Fruit fly (Drosophila melanogaster): ENCODE results near the gene yellow-k.

yellow-k gene

dm6 chr3L:15548843-15549242 lies 28.4 kb downstream of the yellow-k start (continued):
- TF ChIP-seq CG11560 (tag; IDR thresholded peaks at IDR 0.05) = no peak
- peak; percentile 20 for TF ChIP-seq CG12299 (tag; optimal IDR thresholded peaks at IDR 0.05)
- TF ChIP-seq CG16863 (GFP tag; optimal IDR thresholded peaks at IDR 0.05) = no peak
- no peak for TF ChIP-seq Tbp (GFP tag; optimal IDR thresholded peaks at IDR 0.05)
- TF ChIP-seq HLH54F (GFP tag; optimal IDR thresholded peaks at IDR 0.05) = no peak
- TF ChIP-seq CG4360 (GFP tag; IDR thresholded peaks at IDR 0.05) = no peak
- no peak for TF ChIP-seq wor (GFP tag; IDR thresholded peaks at IDR 0.05)
- no peak for TF ChIP-seq psq (GFP tag; optimal IDR thresholded peaks at IDR 0.05)
- TF ChIP-seq CG14014 (GFP tag; IDR thresholded peaks at IDR 0.05) = peak; percentile 13; the same call in 1 of the 2 replicates
- TF ChIP-seq Abd-B (GFP tag; optimal IDR thresholded peaks at IDR 0.05) = no peak
- TF ChIP-seq CG15696 (tag; optimal IDR thresholded peaks at IDR 0.05) = no peak
- no peak for TF ChIP-seq Sry-δ (GFP tag; optimal IDR thresholded peaks at IDR 0.05)
- peak; percentile 49 for TF ChIP-seq CG13296 (GFP tag; optimal IDR thresholded peaks at IDR 0.05)
- TF ChIP-seq rib (GFP tag; IDR thresholded peaks at IDR 0.05) = no peak
- TF ChIP-seq Hr78 (GFP tag; optimal IDR thresholded peaks at IDR 0.05) = no peak
- peak; percentile 53 for TF ChIP-seq Meics (GFP tag; optimal IDR thresholded peaks at IDR 0.05)
- TF ChIP-seq Lpt (GFP tag; optimal IDR thresholded peaks at IDR 0.05) = no peak
- no peak for TF ChIP-seq BEAF-32 (GFP tag; optimal IDR thresholded peaks at IDR 0.05)
- TF ChIP-seq HmgZ (tag; optimal IDR thresholded peaks at IDR 0.05) = peak; percentile 6
- peak; percentile 66 for TF ChIP-seq BtbVII (GFP tag; optimal IDR thresholded peaks at IDR 0.05)
- TF ChIP-seq CG8359 (GFP tag; optimal IDR thresholded peaks at IDR 0.05; ENCODE audit: borderline replicate concordance) = no peak
- TF ChIP-seq CG11247 (GFP tag; IDR thresholded peaks at IDR 0.05) = no peak
- TF ChIP-seq CG10321 (GFP tag; IDR thresholded peaks at IDR 0.05) = no peak
- peak; percentile 3 for TF ChIP-seq gem (tag; optimal IDR thresholded peaks at IDR 0.05)
- no peak for TF ChIP-seq D19A (tag; optimal IDR thresholded peaks at IDR 0.05)
- no peak for TF ChIP-seq CG8388 (GFP tag; optimal IDR thresholded peaks at IDR 0.05)
- TF ChIP-seq CG12769 (tag; optimal IDR thresholded peaks at IDR 0.05) = peak; percentile 57
- TF ChIP-seq CG11696 (GFP tag; IDR thresholded peaks at IDR 0.05) = 0 out of 2 replicates have a peak, but pooled peaks have one; percentile 13
- TF ChIP-seq Adf1 (GFP tag; IDR thresholded peaks at IDR 0.05) = no peak; the same call in 1 of the 2 replicates
- TF ChIP-seq NC2β (GFP tag; optimal IDR thresholded peaks at IDR 0.05) = no peak

dm6 chr3L:15553993-15554644 lies 33.7 kb downstream of the yellow-k start, which contains the start of gene AGO2:
Gene AGO2, plus strand, starts transcription at chr3L:15554113.
- TF ChIP-seq gsb-n (tag; optimal IDR thresholded peaks at IDR 0.05) (no peak), CG33557 (GFP tag; optimal IDR thresholded peaks at IDR 0.05) (no peak), CG7786 (GFP tag; optimal IDR thresholded peaks at IDR 0.05) (no peak), CG17612 (GFP tag; IDR thresholded peaks at IDR 0.05) (no peak), CG11398 (GFP tag; optimal IDR thresholded peaks at IDR 0.05) (peak; percentile 8), danr (GFP tag; IDR thresholded peaks at IDR 0.05) (no peak), CG32772 (GFP tag; IDR thresholded peaks at IDR 0.05) (no peak), CG14667 (GFP tag; IDR thresholded peaks at IDR 0.05) (no peak), BtbVII (GFP tag; optimal IDR thresholded peaks at IDR 0.05) (peak; percentile 9), NFAT (GFP tag; IDR thresholded peaks at IDR 0.05) (no peak), bsh (GFP tag; optimal IDR thresholded peaks at IDR 0.05) (no peak), Meics (GFP tag; optimal IDR thresholded peaks at IDR 0.05) (no peak), cas (GFP tag; IDR thresholded peaks at IDR 0.05) (no peak), Doc2 (GFP tag; IDR thresholded peaks at IDR 0.05) (no peak), CG14710 (tag; optimal IDR thresholded peaks at IDR 0.05) (peak; percentile 81), row (GFP tag; IDR thresholded peaks at IDR 0.05) (peak; percentile 31; the same call in 1 of the 3 replicates), CG7963 (GFP tag; IDR thresholded peaks at IDR 0.05; ENCODE audit: partially characterized antibody) (peak; percentile 64; the same call in 2 of the 3 replicates), Ssrp (tag; optimal IDR thresholded peaks at IDR 0.05) (no peak), ttk (GFP tag; IDR thresholded peaks at IDR 0.05) (no peak; the same call in 1 of the 2 replicates), sr (GFP tag; IDR thresholded peaks at IDR 0.05) (no peak), CG17186 (GFP tag; optimal IDR thresholded peaks at IDR 0.05) (peak; percentile 66), CG17385 (GFP tag; optimal IDR thresholded peaks at IDR 0.05) (no peak), Dll (GFP tag; IDR thresholded peaks at IDR 0.05; ENCODE audit: partially characterized antibody) (peak; percentile 73)

All from whole organism, embryonic.